Worm (Caenorhabditis elegans) whole organism, L2 larva: ENCODE measurements around the gene lit-1.

Experiments
- elt-3 ChIP-seq: sonication (generic microtip); optimal IDR thresholded peaks from 2 replicates; lab custom pipeline; 2017; ENCODE audit warnings: missing biosample characterization, missing genetic modification characterization
- lin-11 ChIP-seq: fragments of 150-350 bp; sonication (generic microtip); optimal IDR thresholded peaks from 2 replicates; lab custom pipeline; 2014; ENCODE audit warnings: missing biosample characterization, missing genetic modification characterization, inconsistent platforms, mixed read lengths
- snpc-4 ChIP-seq: fragments of 150-350 bp; optimal IDR thresholded peaks from 2 replicates; lab custom pipeline; 2014; ENCODE audit warnings: missing biosample characterization, missing genetic modification characterization
- unc-39 ChIP-seq: fragments of 150-350 bp; optimal IDR thresholded peaks from 2 replicates; lab custom pipeline; 2014; ENCODE audit warnings: missing biosample characterization, missing genetic modification characterization

DNA sequence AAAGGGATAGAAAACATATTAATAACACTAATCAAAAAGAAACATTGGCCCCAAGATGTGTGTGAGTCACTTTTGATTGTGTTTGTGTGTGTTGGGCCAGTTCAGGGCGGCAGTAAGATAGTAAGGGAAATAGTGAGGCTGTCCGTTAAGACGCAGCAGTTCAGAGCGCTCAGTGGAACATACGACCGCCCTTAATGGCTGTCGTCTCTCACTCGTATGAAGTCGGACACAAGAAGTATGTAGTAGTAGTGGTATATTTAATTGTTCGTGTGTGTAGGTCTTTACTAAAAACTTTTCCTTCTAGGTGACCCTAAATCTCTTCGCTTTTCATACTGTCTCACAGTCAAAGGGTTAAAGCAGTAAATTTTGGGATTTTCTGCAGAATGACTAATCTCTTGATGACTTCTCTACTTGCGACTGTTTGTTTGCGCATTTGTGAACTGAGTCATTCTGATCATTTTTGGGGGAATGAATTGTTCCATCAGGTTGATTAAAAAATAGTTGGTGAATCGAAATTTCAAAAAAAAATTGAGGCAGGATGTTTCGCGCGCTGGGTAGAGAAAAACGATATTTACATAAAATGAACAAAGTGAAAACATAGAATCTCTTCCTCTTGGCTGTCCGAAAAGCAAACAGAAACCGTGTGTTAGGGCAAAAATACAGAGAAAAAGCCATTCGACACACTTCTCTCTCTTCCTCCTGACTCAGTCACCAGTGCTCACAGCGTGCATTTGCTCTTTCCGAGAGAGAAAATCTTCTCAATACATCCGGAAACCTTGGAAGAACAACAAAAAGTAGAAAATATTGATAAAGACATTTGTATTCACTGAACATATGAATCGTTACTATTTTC lies 61.7 kb downstream of the lit-1 start:
- TF ChIP-seq unc-39 (tag; lab: Kevin White, UChicago) (no peak), elt-3 (tag; lab: Kevin White, UChicago) (no peak), snpc-4 (tag; lab: Kevin White, UChicago) (peak; percentile 46), lin-11 (tag; lab: Kevin White, UChicago) (no peak)
